Worm (Caenorhabditis elegans) whole organism, midembryonic: ENCODE results near the gene ZK809.8.

Experiments used
- T22C8.4 ChIP-seq: fragments of 200-800 bp; sonication (Bioruptor generic); IDR thresholded peaks from 2 replicates; pipeline ENCODE4 v1.3.6; 2022; ENCODE audit warnings: missing genetic modification characterization, missing compliant biosample characterization
- cog-1 ChIP-seq: sonication (generic microtip); optimal IDR thresholded peaks from 2 replicates; lab custom pipeline; 2016; ENCODE audit warnings: missing genetic modification characterization, missing compliant biosample characterization
- flt-1 ChIP-seq: fragments of 200-800 bp; sonication (Bioruptor generic); IDR thresholded peaks from 2 replicates; pipeline ENCODE4 v1.3.6; 2022; ENCODE audit warnings: missing genetic modification characterization, missing compliant biosample characterization
- klf-2 ChIP-seq: fragments of 200-800 bp; sonication (Bioruptor generic); conservative IDR thresholded peaks from 2 replicates; pipeline ENCODE4 v1.3.6; 2022; ENCODE audit warnings: missing genetic modification reagents, missing genetic modification characterization, missing compliant biosample characterization
- med-1 ChIP-seq: sonication (generic microtip); optimal IDR thresholded peaks from 2 replicates; lab custom pipeline; 2017; ENCODE audit warnings: missing genetic modification characterization, mild to moderate bottlenecking, missing compliant biosample characterization, antibody characterized with exemption, missing genetic modification reagents; ENCODE audit not compliant: insufficient read depth
- ref-1 ChIP-seq: fragments of 200-800 bp; sonication (Bioruptor generic); conservative IDR thresholded peaks from 2 replicates; pipeline ENCODE4 v1.3.6; 2022; ENCODE audit warnings: missing genetic modification reagents, missing genetic modification characterization, missing compliant biosample characterization
- tab-1 ChIP-seq: fragments of 200-800 bp; sonication (Bioruptor generic); IDR thresholded peaks from 2 replicates; pipeline ENCODE4 v1.3.6; 2022; ENCODE audit warnings: missing genetic modification characterization, missing compliant biosample characterization
- ztf-23 ChIP-seq: fragments of 200-800 bp; sonication (Bioruptor generic); IDR thresholded peaks from 2 replicates; pipeline ENCODE4 v1.3.6; 2022; ENCODE audit warnings: missing genetic modification reagents, missing genetic modification characterization, missing compliant biosample characterization
- ztf-29 ChIP-seq: fragments of 200-800 bp; sonication (Bioruptor generic); IDR thresholded peaks from 2 replicates; pipeline ENCODE4 v1.3.6; 2022; ENCODE audit warnings: missing genetic modification reagents, missing genetic modification characterization, missing compliant biosample characterization

The ZK809.8 gene

ce11 chrIV:11650344-11650743 is 1.5 kb upstream of the ZK809.8 start:
- no peak for TF ChIP-seq med-1
- no peak for TF ChIP-seq ztf-29 (GFP tag; lab: Robert Waterston, UW)

ce11 chrIV:11646908-11647307 is 2.0 kb downstream of the ZK809.8 start:
- TF ChIP-seq ztf-29 (GFP tag; lab: Robert Waterston, UW): no peak
- no peak for TF ChIP-seq klf-2 (GFP tag; lab: Robert Waterston, UW)
- TF ChIP-seq flt-1 (GFP tag; lab: Robert Waterston, UW): no peak
- no peak for TF ChIP-seq cog-1 (tag; lab: Kevin White, UChicago)
- no peak for TF ChIP-seq T22C8.4 (GFP tag; lab: Robert Waterston, UW)
- no peak for TF ChIP-seq tab-1 (GFP tag; lab: Robert Waterston, UW)
- no peak for TF ChIP-seq ref-1 (GFP tag; lab: Robert Waterston, UW)
- TF ChIP-seq ztf-23 (GFP tag; lab: Robert Waterston, UW): no peak

- no peak for TF ChIP-seq ref-1 (GFP tag; lab: Robert Waterston, UW)
- TF ChIP-seq med-1: no peak
- TF ChIP-seq cog-1 (tag; lab: Kevin White, UChicago): no peak
- no peak for TF ChIP-seq klf-2 (GFP tag; lab: Robert Waterston, UW)
- no peak for TF ChIP-seq ztf-29 (GFP tag; lab: Robert Waterston, UW)
- TF ChIP-seq tab-1 (GFP tag; lab: Robert Waterston, UW): no peak
- no peak for TF ChIP-seq ztf-23 (GFP tag; lab: Robert Waterston, UW)
- TF ChIP-seq T22C8.4 (GFP tag; lab: Robert Waterston, UW): no peak
- TF ChIP-seq flt-1 (GFP tag; lab: Robert Waterston, UW): no peak
Measured at ce11 chrIV:11645354-11645753, 3.5 kb downstream of the ZK809.8 start.

ce11 chrIV:11644705-11645104 is 4.2 kb downstream of the ZK809.8 start:
- TF ChIP-seq cog-1 (tag; lab: Kevin White, UChicago): no peak
- TF ChIP-seq T22C8.4 (GFP tag; lab: Robert Waterston, UW): no peak
- no peak for TF ChIP-seq klf-2 (GFP tag; lab: Robert Waterston, UW)
- TF ChIP-seq ztf-29 (GFP tag; lab: Robert Waterston, UW): no peak
- no peak for TF ChIP-seq ref-1 (GFP tag; lab: Robert Waterston, UW)
- no peak for TF ChIP-seq flt-1 (GFP tag; lab: Robert Waterston, UW)

ce11 chrIV:11643829-11644228 is 5.0 kb downstream of the ZK809.8 start, which contains the start of gene prx-2:
prx-2 (plus strand) TSS chrIV:11644129.
- TF ChIP-seq med-1 (no peak), ztf-23 (GFP tag; lab: Robert Waterston, UW) (no peak), flt-1 (GFP tag; lab: Robert Waterston, UW) (no peak), T22C8.4 (GFP tag; lab: Robert Waterston, UW) (no peak), ref-1 (GFP tag; lab: Robert Waterston, UW) (no peak)

ce11 chrIV:11641802-11642201 is 7.1 kb downstream of the ZK809.8 start, which contains the start of gene ZK809.1:
ZK809.1 (plus strand) TSS chrIV:11642102.
- TF ChIP-seq T22C8.4 (GFP tag; lab: Robert Waterston, UW): no peak
- TF ChIP-seq klf-2 (GFP tag; lab: Robert Waterston, UW): no peak
- TF ChIP-seq flt-1 (GFP tag; lab: Robert Waterston, UW): no peak
- TF ChIP-seq cog-1 (tag; lab: Kevin White, UChicago): no peak
- no peak for TF ChIP-seq ztf-23 (GFP tag; lab: Robert Waterston, UW)
- no peak for TF ChIP-seq ztf-29 (GFP tag; lab: Robert Waterston, UW)
- TF ChIP-seq ref-1 (GFP tag; lab: Robert Waterston, UW): no peak
- TF ChIP-seq tab-1 (GFP tag; lab: Robert Waterston, UW): no peak
- no peak for TF ChIP-seq med-1

- TF ChIP-seq klf-2 (GFP tag; lab: Robert Waterston, UW) (no peak), flt-1 (GFP tag; lab: Robert Waterston, UW) (no peak), ztf-29 (GFP tag; lab: Robert Waterston, UW) (no peak), tab-1 (GFP tag; lab: Robert Waterston, UW) (no peak), med-1 (no peak), T22C8.4 (GFP tag; lab: Robert Waterston, UW) (no peak), ztf-23 (GFP tag; lab: Robert Waterston, UW) (no peak), ref-1 (GFP tag; lab: Robert Waterston, UW) (no peak), cog-1 (tag; lab: Kevin White, UChicago) (no peak)
Measured at ce11 chrIV:11640915-11641314, 7.9 kb downstream of the ZK809.8 start, which contains the start of gene ttr-50. ttr-50 (minus strand) TSS chrIV:11641015.

ce11 chrIV:11638016-11638415 is 10.8 kb downstream of the ZK809.8 start, which contains the start of gene rbm-17:
rbm-17 (plus strand) TSS chrIV:11638316.
- no peak for TF ChIP-seq flt-1 (GFP tag; lab: Robert Waterston, UW)
- TF ChIP-seq ref-1 (GFP tag; lab: Robert Waterston, UW): no peak
- no peak for TF ChIP-seq ztf-23 (GFP tag; lab: Robert Waterston, UW)
- no peak for TF ChIP-seq ztf-29 (GFP tag; lab: Robert Waterston, UW)
- TF ChIP-seq cog-1 (tag; lab: Kevin White, UChicago): no peak
- no peak for TF ChIP-seq med-1
- no peak for TF ChIP-seq T22C8.4 (GFP tag; lab: Robert Waterston, UW)
- TF ChIP-seq klf-2 (GFP tag; lab: Robert Waterston, UW): no peak
- TF ChIP-seq tab-1 (GFP tag; lab: Robert Waterston, UW): no peak

ce11 chrIV:11636409-11636723 is 12.5 kb downstream of the ZK809.8 start, which contains the start of gene F58B3.6:
F58B3.6 (plus strand) TSS chrIV:11636648.
- TF ChIP-seq ref-1 (GFP tag; lab: Robert Waterston, UW) (no peak), klf-2 (GFP tag; lab: Robert Waterston, UW) (no peak), flt-1 (GFP tag; lab: Robert Waterston, UW) (no peak), cog-1 (tag; lab: Kevin White, UChicago) (no peak), ztf-29 (GFP tag; lab: Robert Waterston, UW) (no peak), med-1 (no peak), tab-1 (GFP tag; lab: Robert Waterston, UW) (no peak), T22C8.4 (GFP tag; lab: Robert Waterston, UW) (no peak), ztf-23 (GFP tag; lab: Robert Waterston, UW) (no peak)
